Worm (Caenorhabditis elegans): ENCODE data around the gene R07G3.7.

ce11 chrII:7614334-7614733, 802 bp upstream of the R07G3.7 start:
- TF ChIP-seq hlh-30 (tag; optimal IDR thresholded peaks at IDR 0.05; ENCODE audit: insufficient read depth) (no peak), che-1 (tag; optimal IDR thresholded peaks at IDR 0.05) (no peak), fkh-10 (GFP tag; optimal IDR thresholded peaks at IDR 0.05) (no peak), nhr-11 (tag; optimal IDR thresholded peaks at IDR 0.05) (no peak), fkh-6 (tag; optimal IDR thresholded peaks at IDR 0.05) (no peak)
